Worm (Caenorhabditis elegans): ENCODE results near the gene catp-5.

DNA sequence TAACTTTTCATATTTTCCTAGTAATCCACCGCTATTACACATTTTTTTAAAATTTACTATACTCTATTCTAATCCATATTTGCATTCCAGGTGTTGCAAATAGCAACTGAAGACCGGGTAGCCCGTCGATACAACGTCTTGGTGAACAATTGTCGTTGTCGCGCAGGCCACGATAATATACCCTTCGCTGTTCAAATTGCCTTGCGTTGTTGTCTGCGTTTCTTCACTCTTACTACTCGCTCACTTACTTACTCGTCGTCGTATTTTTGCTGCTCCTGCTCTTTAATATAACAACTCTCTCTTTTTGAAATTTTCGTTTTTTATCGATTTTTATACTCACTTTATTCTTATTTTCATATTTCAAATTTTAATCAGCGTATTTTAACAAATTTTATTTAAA lies 5.2 kb upstream of the catp-5 start, which contains the start of gene K07E3.2:
- TF ChIP-seq him-1 (tag; optimal IDR thresholded peaks at IDR 0.05): no peak
- no peak for TF ChIP-seq dao-5 (tag; optimal IDR thresholded peaks at IDR 0.05)
